Fruit fly (Drosophila melanogaster) whole organism, embryonic: Measurements from ENCODE around the gene CG11695.
A peak's percentile ranks its signal among the peaks of the same experiment; 100 is the strongest.

Experiments used
- Atf-2 ChIP-seq: fragments of 200-800 bp; sonication (Bioruptor generic); optimal IDR thresholded peaks from 2 replicates; lab custom pipeline; 2016; ENCODE audit warnings: missing biosample characterization, missing genetic modification characterization
- Awh ChIP-seq: fragments of 200-800 bp; sonication (Bioruptor generic); IDR thresholded peaks from 2 replicates; pipeline ENCODE4, ENCODE4 v1.3.6; 2022; ENCODE audit warnings: missing biosample characterization, missing genetic modification characterization
- Bteb2 ChIP-seq: fragments of 200-800 bp; sonication (Bioruptor generic); optimal IDR thresholded peaks from 2 replicates; lab custom pipeline; 2016; ENCODE audit warnings: missing biosample characterization, missing genetic modification characterization
- CG1024 ChIP-seq: fragments of 200-800 bp; sonication (Bioruptor generic); IDR thresholded peaks from 2 replicates; pipeline ENCODE4 v1.3.6; 2022; ENCODE audit warnings: missing biosample characterization, missing genetic modification characterization
- CG10267 ChIP-seq: fragments of 200-800 bp; sonication (Bioruptor generic); optimal IDR thresholded peaks from 2 replicates; lab custom pipeline; 2018; ENCODE audit warnings: missing biosample characterization, mild to moderate bottlenecking, missing genetic modification characterization, moderate library complexity
- CG10431 ChIP-seq: fragments of 200-800 bp; sonication (Bioruptor generic); optimal IDR thresholded peaks from 3 replicates; lab custom pipeline; 2018; ENCODE audit warnings: missing biosample characterization, mild to moderate bottlenecking, missing genetic modification characterization
- CG11085 ChIP-seq: fragments of 200-800 bp; sonication (Bioruptor generic); IDR thresholded peaks from 2 replicates; pipeline ENCODE4 v1.3.6; 2022; ENCODE audit warnings: missing biosample characterization, missing genetic modification characterization
- CG11695 ChIP-seq: fragments of 200-800 bp; sonication (Bioruptor generic); IDR thresholded peaks from 3 replicates; pipeline ENCODE4 v1.3.6; 2022; ENCODE audit warnings: missing biosample characterization, missing genetic modification characterization
- CG12155 ChIP-seq: fragments of 200-800 bp; sonication (Bioruptor generic); optimal IDR thresholded peaks from 3 replicates; lab custom pipeline; 2016; ENCODE audit warnings: missing biosample characterization, missing genetic modification characterization
- CG13775 ChIP-seq: fragments of 200-800 bp; sonication (Bioruptor generic); optimal IDR thresholded peaks from 3 replicates; lab custom pipeline; 2017; ENCODE audit warnings: missing biosample characterization, mild to moderate bottlenecking, missing genetic modification characterization
- CG15011 ChIP-seq: fragments of 200-800 bp; sonication (Bioruptor generic); optimal IDR thresholded peaks from 3 replicates; lab custom pipeline; 2018; ENCODE audit warnings: missing biosample characterization, mild to moderate bottlenecking, missing genetic modification characterization
- CG15514 ChIP-seq: fragments of 200-800 bp; sonication (Bioruptor generic); optimal IDR thresholded peaks from 3 replicates; lab custom pipeline; 2017; ENCODE audit warnings: missing biosample characterization, missing genetic modification characterization, mild to moderate bottlenecking, moderate library complexity, missing genetic modification reagents
- CG17361 ChIP-seq: fragments of 200-800 bp; sonication (Bioruptor generic); IDR thresholded peaks from 3 replicates; pipeline ENCODE4 v1.3.6; 2022; ENCODE audit warnings: missing biosample characterization, missing genetic modification characterization
- CG1792 ChIP-seq: fragments of 200-800 bp; sonication (Bioruptor generic); optimal IDR thresholded peaks from 2 replicates; lab custom pipeline; 2016; ENCODE audit warnings: missing biosample characterization, missing genetic modification characterization
- CG18476 ChIP-seq: fragments of 200-800 bp; sonication (Bioruptor generic); optimal IDR thresholded peaks from 2 replicates; lab custom pipeline; 2016; ENCODE audit warnings: missing biosample characterization, mild to moderate bottlenecking, missing genetic modification characterization
- CG2199 ChIP-seq: fragments of 200-800 bp; sonication (Bioruptor generic); IDR thresholded peaks from 3 replicates; pipeline ENCODE4 v1.3.6; 2022; ENCODE audit warnings: missing biosample characterization, missing genetic modification characterization
- CG31365 ChIP-seq: fragments of 200-800 bp; sonication (Bioruptor generic); optimal IDR thresholded peaks from 2 replicates; lab custom pipeline; 2018; ENCODE audit warnings: missing biosample characterization, mild to moderate bottlenecking, missing genetic modification characterization
- CG3407 ChIP-seq: fragments of 200-800 bp; sonication (Bioruptor generic); optimal IDR thresholded peaks from 2 replicates; lab custom pipeline; 2018; ENCODE audit warnings: missing biosample characterization, mild to moderate bottlenecking, missing genetic modification characterization
- CG34422 ChIP-seq: fragments of 200-800 bp; sonication (Bioruptor generic); IDR thresholded peaks from 3 replicates; pipeline ENCODE4 v1.3.6; 2022; ENCODE audit warnings: missing biosample characterization, missing genetic modification characterization
- CG3847 ChIP-seq: fragments of 200-800 bp; sonication (Bioruptor generic); IDR thresholded peaks from 2 replicates; pipeline ENCODE4 v1.3.6; 2022; ENCODE audit warnings: missing biosample characterization, missing genetic modification characterization
- CG3995 ChIP-seq: fragments of 200-800 bp; sonication (Bioruptor generic); optimal IDR thresholded peaks from 3 replicates; lab custom pipeline; 2016; ENCODE audit warnings: missing biosample characterization, missing genetic modification characterization
- CG4360 ChIP-seq: fragments of 200-800 bp; sonication (Bioruptor generic); IDR thresholded peaks from 2 replicates; pipeline ENCODE4 v1.3.6; 2022; ENCODE audit warnings: missing biosample characterization, missing genetic modification characterization
- CG4820 ChIP-seq: fragments of 200-800 bp; sonication (Bioruptor generic); optimal IDR thresholded peaks from 3 replicates; lab custom pipeline; 2016; ENCODE audit warnings: missing biosample characterization, missing genetic modification characterization
- CG5180 ChIP-seq: fragments of 200-800 bp; sonication (Bioruptor generic); optimal IDR thresholded peaks from 3 replicates; lab custom pipeline; 2017; ENCODE audit warnings: missing biosample characterization, missing genetic modification characterization, mild to moderate bottlenecking, moderate library complexity, missing genetic modification reagents
- CG6254 ChIP-seq: fragments of 200-800 bp; sonication (Bioruptor generic); optimal IDR thresholded peaks from 3 replicates; lab custom pipeline; 2017; ENCODE audit warnings: mild to moderate bottlenecking, missing biosample characterization, missing genetic modification reagents, missing genetic modification characterization
- CG8388 ChIP-seq: fragments of 200-800 bp; sonication (Bioruptor generic); optimal IDR thresholded peaks from 2 replicates; lab custom pipeline; 2019; ENCODE audit warnings: missing biosample characterization, mild to moderate bottlenecking, missing genetic modification characterization, moderate library complexity
- CHES-1-like ChIP-seq: fragments of 200-800 bp; sonication (Bioruptor generic); optimal IDR thresholded peaks from 2 replicates; lab custom pipeline; 2016; ENCODE audit warnings: missing biosample characterization, missing genetic modification characterization
- CoRest ChIP-seq: fragments of 200-800 bp; sonication (Bioruptor generic); optimal IDR thresholded peaks from 3 replicates; lab custom pipeline; 2018; ENCODE audit warnings: missing biosample characterization, mild to moderate bottlenecking, missing genetic modification characterization, moderate library complexity
- D19B ChIP-seq: fragments of 200-800 bp; sonication (Bioruptor generic); optimal IDR thresholded peaks from 2 replicates; lab custom pipeline; 2017; ENCODE audit warnings: missing biosample characterization, mild to moderate bottlenecking, missing genetic modification characterization
- Doc2 ChIP-seq: fragments of 200-800 bp; sonication (Bioruptor generic); IDR thresholded peaks from 2 replicates; pipeline ENCODE4 v1.3.6; 2022; ENCODE audit warnings: missing biosample characterization, missing genetic modification characterization
- Lhr ChIP-seq: fragments of 200-800 bp; sonication (Bioruptor generic); optimal IDR thresholded peaks from 3 replicates; lab custom pipeline; 2017; ENCODE audit warnings: mild to moderate bottlenecking, missing biosample characterization, missing genetic modification reagents, missing genetic modification characterization
- MTF-1 ChIP-seq: fragments of 200-800 bp; sonication (Bioruptor generic); optimal IDR thresholded peaks from 2 replicates; lab custom pipeline; 2018; ENCODE audit warnings: missing biosample characterization, mild to moderate bottlenecking, missing genetic modification characterization, borderline replicate concordance
- Nf-YC ChIP-seq: fragments of 200-800 bp; optimal IDR thresholded peaks from 3 replicates; lab custom pipeline; 2019; ENCODE audit warnings: missing biosample characterization, mild to moderate bottlenecking, missing genetic modification characterization, moderate library complexity
- Six4 ChIP-seq: fragments of 200-800 bp; sonication (Bioruptor generic); optimal IDR thresholded peaks from 2 replicates; lab custom pipeline; 2016; ENCODE audit warnings: missing biosample characterization, missing genetic modification characterization
- Sry-β ChIP-seq: fragments of 200-800 bp; sonication (Bioruptor generic); optimal IDR thresholded peaks from 2 replicates; lab custom pipeline; 2018; ENCODE audit warnings: missing biosample characterization, mild to moderate bottlenecking, missing genetic modification characterization, moderate library complexity
- Usf ChIP-seq: fragments of 200-800 bp; sonication (Bioruptor generic); optimal IDR thresholded peaks from 2 replicates; lab custom pipeline; 2017; ENCODE audit warnings: missing genotype, missing biosample characterization, missing genetic modification characterization
- abd-A ChIP-seq: fragments of 200-800 bp; sonication (Bioruptor generic); optimal IDR thresholded peaks from 3 replicates; lab custom pipeline; 2019; ENCODE audit warnings: missing biosample characterization, mild to moderate bottlenecking, missing genetic modification characterization, moderate library complexity
- ac ChIP-seq: fragments of 200-800 bp; sonication (Bioruptor generic); optimal IDR thresholded peaks from 3 replicates; lab custom pipeline; 2017; ENCODE audit warnings: missing biosample characterization, mild to moderate bottlenecking, missing genetic modification characterization
- ap ChIP-seq: fragments of 200-800 bp; sonication (Bioruptor generic); IDR thresholded peaks from 2 replicates; pipeline ENCODE4 v1.3.6; 2022; ENCODE audit warnings: missing biosample characterization, missing genetic modification characterization
- exex ChIP-seq: fragments of 200-800 bp; sonication (Bioruptor generic); optimal IDR thresholded peaks from 4 replicates; lab custom pipeline; 2018; ENCODE audit warnings: missing biosample characterization, mild to moderate bottlenecking, missing genetic modification characterization, moderate library complexity
- gce ChIP-seq: fragments of 200-800 bp; sonication (Bioruptor generic); IDR thresholded peaks from 3 replicates; pipeline ENCODE4 v1.3.6; 2022; ENCODE audit warnings: missing biosample characterization, missing genetic modification characterization
- grau ChIP-seq: fragments of 200-800 bp; optimal IDR thresholded peaks from 3 replicates; lab custom pipeline; 2019; ENCODE audit warnings: missing biosample characterization, mild to moderate bottlenecking, missing genetic modification characterization, moderate library complexity
- inv ChIP-seq: fragments of 200-800 bp; sonication (Bioruptor generic); IDR thresholded peaks from 2 replicates; pipeline ENCODE4 v1.3.6; 2022; ENCODE audit warnings: missing biosample characterization, missing genetic modification characterization; ENCODE audit not compliant: partially characterized antibody
- lola ChIP-seq, 3 experiments: fragments of >200 bp in 2 of 3; fragments of 200-800 bp in 1 of 3; sonication (Bioruptor generic) in 1 of 3; optimal IDR thresholded peaks; 2 replicates each; lab custom pipeline; 2017 to 2019; ENCODE audit warnings: missing biosample characterization in 3 of 3, missing genetic modification characterization in 3 of 3, mild to moderate bottlenecking in 1 of 3, moderate library complexity in 1 of 3
- pb ChIP-seq: fragments of 200-800 bp; sonication (Bioruptor generic); optimal IDR thresholded peaks from 3 replicates; lab custom pipeline; 2016; ENCODE audit warnings: missing biosample characterization, missing genetic modification characterization
- ranshi ChIP-seq: fragments of 200-800 bp; sonication (Bioruptor generic); IDR thresholded peaks from 2 replicates; pipeline ENCODE4 v1.3.6; 2022; ENCODE audit warnings: missing biosample characterization, missing genetic modification characterization
- sens ChIP-seq: fragments of 200-800 bp; sonication (Bioruptor generic); peaks from one replicate; lab custom pipeline; 2016; ENCODE audit warnings: missing biosample characterization, missing genetic modification characterization
- sens-2 ChIP-seq: fragments of 200-800 bp; sonication (Bioruptor generic); IDR thresholded peaks from 2 replicates; pipeline ENCODE4 v1.3.6; 2022; ENCODE audit warnings: missing biosample characterization, missing genetic modification characterization
- zen ChIP-seq: fragments of 200-800 bp; sonication (Bioruptor generic); optimal IDR thresholded peaks from 3 replicates; lab custom pipeline; 2018; ENCODE audit warnings: missing biosample characterization, mild to moderate bottlenecking, missing genetic modification characterization, moderate library complexity

Gene CG11695

dm6 chrX:11527088-11527635, 49.5 kb upstream of the CG11695 start (continued):
- TF ChIP-seq ap, result no peak
- TF ChIP-seq CG3995 (GFP tag; lab: Kevin White, UChicago), result no peak
- no peak for TF ChIP-seq Sry-β (GFP tag; lab: Kevin White, UChicago)
- TF ChIP-seq Doc2, result no peak
- TF ChIP-seq ac, result no peak
- TF ChIP-seq D19B (GFP tag; lab: Kevin White, UChicago), result no peak
- TF ChIP-seq CG11695 (GFP tag; lab: Robert Waterston, UW), result 0 out of 3 replicates have a peak, but pooled peaks have one; percentile 17
- no peak for TF ChIP-seq CG3847 (GFP tag; lab: Robert Waterston, UW)
- TF ChIP-seq sens (GFP tag; lab: Kevin White, UChicago), result peak; percentile 46
- TF ChIP-seq Awh, result no peak
- no peak for TF ChIP-seq abd-A
- TF ChIP-seq CG17361 (GFP tag; lab: Robert Waterston, UW), result no peak
- no peak for TF ChIP-seq ranshi (GFP tag; lab: Robert Waterston, UW)
- no peak for TF ChIP-seq exex (tag; lab: Kevin White, UChicago)
- TF ChIP-seq grau, result no peak
- no peak for TF ChIP-seq CoRest (tag; lab: Kevin White, UChicago)
- no peak for TF ChIP-seq lola (GFP tag; optimal IDR thresholded peaks at IDR 0.05; lab: Kevin White, UChicago)
- no peak for TF ChIP-seq CG34422 (GFP tag; lab: Robert Waterston, UW)
- peak; percentile 53; the same call in 1 of the 3 replicates for TF ChIP-seq CG2199 (GFP tag; lab: Robert Waterston, UW)
- TF ChIP-seq CG8388 (GFP tag; lab: Kevin White, UChicago), result no peak
- TF ChIP-seq CG10267 (tag; lab: Kevin White, UChicago), result no peak
- no peak for TF ChIP-seq CG1792 (GFP tag; lab: Kevin White, UChicago)
- no peak for TF ChIP-seq CG13775
- no peak for TF ChIP-seq CG18476 (GFP tag; lab: Kevin White, UChicago)
- TF ChIP-seq, all 482 proteins: peak for 17

- peak; percentile 75 for TF ChIP-seq CG1024 (GFP tag; lab: Robert Waterston, UW)
- peak; percentile 65 for TF ChIP-seq Usf (GFP tag; lab: Kevin White, UChicago)
- TF ChIP-seq Nf-YC (tag; lab: Kevin White, UChicago), result peak; percentile 17
- TF ChIP-seq CG5180, result peak; percentile 60
- peak; percentile 78 for TF ChIP-seq Six4 (GFP tag; lab: Kevin White, UChicago)
- TF ChIP-seq CG15011 (GFP tag; lab: Kevin White, UChicago), result peak; percentile 39
- peak; percentile 44 for TF ChIP-seq Sry-β (GFP tag; lab: Kevin White, UChicago)
- TF ChIP-seq gce, result peak; percentile 62; the same call in 1 of the 3 replicates
- no peak for TF ChIP-seq Bteb2
- TF ChIP-seq CG6254 (GFP tag; lab: Kevin White, UChicago), result peak; percentile 84
- no peak for TF ChIP-seq CHES-1-like (GFP tag; lab: Kevin White, UChicago)
- no peak for TF ChIP-seq CG31365 (tag; lab: Kevin White, UChicago)
- peak; percentile 72 for TF ChIP-seq zen
- TF ChIP-seq CG3407 (GFP tag; lab: Kevin White, UChicago), result peak; percentile 62
- no peak for TF ChIP-seq pb
- peak; percentile 73 for TF ChIP-seq sens-2 (GFP tag; lab: Robert Waterston, UW)
- peak; percentile 79 for TF ChIP-seq CG4820 (GFP tag; lab: Kevin White, UChicago)
- no peak for TF ChIP-seq CG15514
- TF ChIP-seq CG10431 (GFP tag; lab: Kevin White, UChicago), result peak; percentile 80
- peak; percentile 47 for TF ChIP-seq MTF-1
- TF ChIP-seq CG12155 (GFP tag; lab: Kevin White, UChicago), result peak; percentile 31
- TF ChIP-seq Atf-2 (GFP tag; lab: Kevin White, UChicago), result peak; percentile 13
- no peak for TF ChIP-seq inv (GFP tag; lab: Robert Waterston, UW)
- peak; percentile 56 for TF ChIP-seq CG11085 (GFP tag; lab: Robert Waterston, UW)
- peak; percentile 59 for TF ChIP-seq CG4360
- TF ChIP-seq Lhr, result peak; percentile 62
Observed at dm6 chrX:11528026-11528702, 48.5 kb upstream of the CG11695 start.
